Worm (Caenorhabditis elegans) whole organism, mixed stage, embryonic: ENCODE measurements around the gene catp-7.

Experiments
- bed-3 ChIP-seq: fragments of 200-800 bp; sonication (Bioruptor generic); optimal IDR thresholded peaks from 3 replicates; lab custom pipeline; 2018; ENCODE audit warnings: mild to moderate bottlenecking, missing genetic modification characterization, moderate library complexity, missing compliant biosample characterization
- blmp-1 ChIP-seq: fragments of 150-350 bp; optimal IDR thresholded peaks from 2 replicates; lab custom pipeline; 2014; ENCODE audit warnings: missing biosample characterization, missing genetic modification characterization
- ceh-39 ChIP-seq: fragments of 150-350 bp; optimal IDR thresholded peaks from 2 replicates; lab custom pipeline; 2014; ENCODE audit warnings: missing biosample characterization, missing genetic modification characterization
- ceh-83 ChIP-seq: fragments of 200-800 bp; sonication (Bioruptor generic); optimal IDR thresholded peaks from 2 replicates; lab custom pipeline; 2018; ENCODE audit warnings: mild to moderate bottlenecking, missing genetic modification characterization, missing compliant biosample characterization
- ces-1 ChIP-seq: fragments of 150-350 bp; optimal IDR thresholded peaks from 2 replicates; lab custom pipeline; 2014; ENCODE audit warnings: missing biosample characterization, missing genetic modification reagents, missing genetic modification characterization
- cnd-1 ChIP-seq: fragments of 200-800 bp; sonication (Bioruptor generic); optimal IDR thresholded peaks from 2 replicates; lab custom pipeline; 2018; ENCODE audit warnings: mild to moderate bottlenecking, missing genetic modification characterization, missing compliant biosample characterization
- drap-1 ChIP-seq: fragments of 200-800 bp; sonication (Bioruptor generic); optimal IDR thresholded peaks from 3 replicates; lab custom pipeline; 2018; ENCODE audit warnings: mild to moderate bottlenecking, missing genetic modification characterization, missing compliant biosample characterization
- elt-1 ChIP-seq: sonication (generic microtip); optimal IDR thresholded peaks from 2 replicates; lab custom pipeline; 2017; ENCODE audit warnings: missing genetic modification characterization, mild to moderate bottlenecking, missing compliant biosample characterization, antibody characterized with exemption, moderate library complexity, borderline replicate concordance; ENCODE audit not compliant: insufficient read depth
- elt-3 ChIP-seq: fragments of 150-350 bp; optimal IDR thresholded peaks from 2 replicates; lab custom pipeline; 2014; ENCODE audit warnings: missing biosample characterization, missing genetic modification characterization
- flh-1 ChIP-seq: fragments of 200-800 bp; sonication (Bioruptor generic); optimal IDR thresholded peaks from 2 replicates; lab custom pipeline; 2018; ENCODE audit warnings: mild to moderate bottlenecking, missing genetic modification characterization, moderate library complexity, missing compliant biosample characterization
- ham-2 ChIP-seq: fragments of 200-800 bp; sonication (Bioruptor generic); optimal IDR thresholded peaks from 2 replicates; lab custom pipeline; 2018; ENCODE audit warnings: mild to moderate bottlenecking, missing genetic modification characterization, missing compliant biosample characterization
- hlh-1 ChIP-seq: fragments of 150-350 bp; optimal IDR thresholded peaks from 2 replicates; lab custom pipeline; 2014; ENCODE audit warnings: missing biosample characterization, missing genetic modification reagents, missing genetic modification characterization
- lin-13 ChIP-seq: fragments of 150-350 bp; optimal IDR thresholded peaks from 2 replicates; lab custom pipeline; 2014; ENCODE audit warnings: missing biosample characterization, missing genetic modification characterization
- lin-32 ChIP-seq: fragments of 200-800 bp; sonication (Bioruptor generic); optimal IDR thresholded peaks from 2 replicates; lab custom pipeline; 2018; ENCODE audit warnings: mild to moderate bottlenecking, missing genetic modification characterization, missing compliant biosample characterization
- lsy-2 ChIP-seq: fragments of 150-350 bp; optimal IDR thresholded peaks from 2 replicates; lab custom pipeline; 2014; ENCODE audit warnings: missing biosample characterization, missing genetic modification characterization
- mab-5 ChIP-seq: fragments of 150-350 bp; optimal IDR thresholded peaks from 2 replicates; lab custom pipeline; 2014; ENCODE audit warnings: missing biosample characterization, missing genetic modification characterization
- mep-1 ChIP-seq: fragments of 150-350 bp; optimal IDR thresholded peaks from 2 replicates; lab custom pipeline; 2017; ENCODE audit warnings: missing biosample characterization, missing genetic modification reagents, missing genetic modification characterization, inconsistent platforms
- mls-2 ChIP-seq: sonication (generic microtip); optimal IDR thresholded peaks from 2 replicates; lab custom pipeline; 2016; ENCODE audit warnings: mild to moderate bottlenecking, missing genetic modification characterization, moderate library complexity, missing compliant biosample characterization
- nhr-28 ChIP-seq: fragments of 150-350 bp; optimal IDR thresholded peaks from 2 replicates; lab custom pipeline; 2014; ENCODE audit warnings: missing biosample characterization, missing genetic modification characterization
- pha-4 ChIP-seq: fragments of 150-350 bp; optimal IDR thresholded peaks from 2 replicates; lab custom pipeline; 2018; ENCODE audit warnings: missing biosample characterization, missing genetic modification reagents, missing genetic modification characterization
- sem-2 ChIP-seq: fragments of 200-800 bp; sonication (Bioruptor generic); optimal IDR thresholded peaks from 2 replicates; lab custom pipeline; 2018; ENCODE audit warnings: mild to moderate bottlenecking, missing genetic modification characterization, missing compliant biosample characterization
- snpc-4 ChIP-seq: fragments of 150-350 bp; optimal IDR thresholded peaks from 2 replicates; lab custom pipeline; 2014; ENCODE audit warnings: missing biosample characterization, missing genetic modification characterization
- sptf-1 ChIP-seq: sonication (generic microtip); optimal IDR thresholded peaks from 2 replicates; lab custom pipeline; 2017; ENCODE audit warnings: mild to moderate bottlenecking, missing genetic modification characterization, moderate library complexity, missing compliant biosample characterization
- tbx-8 ChIP-seq: fragments of 200-800 bp; sonication (Bioruptor generic); optimal IDR thresholded peaks from 2 replicates; lab custom pipeline; 2018; ENCODE audit warnings: mild to moderate bottlenecking, missing genetic modification characterization, moderate library complexity, missing compliant biosample characterization
- unc-120 ChIP-seq: sonication (generic microtip); optimal IDR thresholded peaks from 2 replicates; lab custom pipeline; 2017; ENCODE audit warnings: missing genetic modification characterization, missing compliant biosample characterization; ENCODE audit not compliant: poor library complexity, severe bottlenecking
- unc-39 ChIP-seq: fragments of 150-350 bp; optimal IDR thresholded peaks from 2 replicates; lab custom pipeline; 2014; ENCODE audit warnings: missing biosample characterization, missing genetic modification characterization
- unc-62 ChIP-seq: fragments of 150-350 bp; optimal IDR thresholded peaks from 2 replicates; lab custom pipeline; 2014; ENCODE audit warnings: missing biosample characterization, missing genetic modification reagents, missing genetic modification characterization
- zip-8 ChIP-seq: fragments of 150-350 bp; optimal IDR thresholded peaks from 2 replicates; lab custom pipeline; 2014; ENCODE audit warnings: missing biosample characterization, missing genetic modification characterization

The catp-7 gene

ce11 chrIV:8618698-8619097 lies 32.9 kb downstream of the catp-7 start, which contains the start of gene F42A9.8:
F42A9.8 (minus strand) TSS chrIV:8618785.
- TF ChIP-seq hlh-1 (tag; lab: Kevin White, UChicago) (no peak), mep-1 (tag; lab: Kevin White, UChicago) (peak; percentile 55)

ce11 chrIV:8620102-8620733 lies 34.4 kb downstream of the catp-7 start, which contains the start of gene lin-49:
lin-49 (plus strand) TSS chrIV:8620683.
- TF ChIP-seq elt-1 (tag; lab: Kevin White, UChicago) = no peak
- TF ChIP-seq unc-39 (tag; lab: Kevin White, UChicago) = no peak
- peak; percentile 46 for TF ChIP-seq pha-4 (tag; lab: Kevin White, UChicago)
- TF ChIP-seq unc-62 (GFP tag; lab: Kevin White, UChicago) = no peak
- no peak for TF ChIP-seq blmp-1 (tag; lab: Kevin White, UChicago)
- no peak for TF ChIP-seq lin-13 (tag; lab: Kevin White, UChicago)
- TF ChIP-seq mep-1 (tag; lab: Kevin White, UChicago) = peak; percentile 34
- TF ChIP-seq flh-1 (GFP tag; lab: Kevin White, UChicago) = no peak
- no peak for TF ChIP-seq ceh-83
- TF ChIP-seq ham-2 (GFP tag; lab: Kevin White, UChicago) = no peak
- TF ChIP-seq ces-1 (GFP tag; lab: Kevin White, UChicago) = peak; percentile 49
- peak; percentile 17 for TF ChIP-seq ceh-39 (tag; lab: Kevin White, UChicago)

ce11 chrIV:8625730-8626129 lies 39.9 kb downstream of the catp-7 start:
- TF ChIP-seq zip-8 (tag; lab: Kevin White, UChicago) (no peak), elt-3 (tag; lab: Kevin White, UChicago) (no peak), ham-2 (GFP tag; lab: Kevin White, UChicago) (no peak), blmp-1 (tag; lab: Kevin White, UChicago) (no peak), mls-2 (tag; lab: Kevin White, UChicago) (no peak), nhr-28 (tag; lab: Kevin White, UChicago) (no peak), drap-1 (GFP tag; lab: Kevin White, UChicago) (no peak), snpc-4 (no peak), unc-120 (tag; lab: Kevin White, UChicago) (no peak), ceh-39 (tag; lab: Kevin White, UChicago) (no peak), tbx-8 (GFP tag; lab: Kevin White, UChicago) (no peak), pha-4 (tag; lab: Kevin White, UChicago) (no peak), unc-39 (tag; lab: Kevin White, UChicago) (no peak), mab-5 (tag; lab: Kevin White, UChicago) (no peak), flh-1 (GFP tag; lab: Kevin White, UChicago) (no peak), lsy-2 (tag; lab: Kevin White, UChicago) (no peak), sptf-1 (tag; lab: Kevin White, UChicago) (no peak), elt-1 (tag; lab: Kevin White, UChicago) (no peak), hlh-1 (tag; lab: Kevin White, UChicago) (no peak), lin-32 (GFP tag; lab: Kevin White, UChicago) (no peak)

ce11 chrIV:8626294-8626693 lies 40.5 kb downstream of the catp-7 start:
- TF ChIP-seq flh-1 (GFP tag; lab: Kevin White, UChicago) = no peak
- TF ChIP-seq cnd-1 (tag; lab: Kevin White, UChicago) = no peak
- TF ChIP-seq mep-1 (tag; lab: Kevin White, UChicago) = no peak
- TF ChIP-seq ceh-83 = no peak
- no peak for TF ChIP-seq bed-3 (GFP tag; lab: Kevin White, UChicago)
- no peak for TF ChIP-seq sem-2
- TF ChIP-seq pha-4 (tag; lab: Kevin White, UChicago) = no peak
- TF ChIP-seq ces-1 (GFP tag; lab: Kevin White, UChicago) = peak; percentile 78

ce11 chrIV:8627328-8627727 lies 41.5 kb downstream of the catp-7 start, which contains the start of gene F42A9.11:
F42A9.11 (plus strand) TSS chrIV:8627637.
- TF ChIP-seq hlh-1 (tag; lab: Kevin White, UChicago) (peak; percentile 6), mls-2 (tag; lab: Kevin White, UChicago) (no peak)
